Fruit fly (Drosophila melanogaster) whole organism, pupa: ENCODE results near the gene kra.

Experiments used
- CG10348 ChIP-seq: fragments of 200-800 bp; sonication (Bioruptor generic); IDR thresholded peaks from 2 replicates; pipeline ENCODE4 v1.3.6; 2022; ENCODE audit warnings: missing biosample characterization, missing genetic modification characterization
- CG17806 ChIP-seq: fragments of 200-800 bp; sonication (Bioruptor generic); optimal IDR thresholded peaks from 2 replicates; lab custom pipeline; 2018; ENCODE audit warnings: missing biosample characterization, mild to moderate bottlenecking, missing genetic modification characterization, moderate library complexity
- CG8159 ChIP-seq: fragments of 200-800 bp; sonication (Bioruptor generic); optimal IDR thresholded peaks from 3 replicates; lab custom pipeline; 2018; ENCODE audit warnings: missing biosample characterization, mild to moderate bottlenecking, missing genetic modification characterization, moderate library complexity
- Ets98B ChIP-seq: fragments of 200-800 bp; sonication (Bioruptor generic); IDR thresholded peaks from 2 replicates; pipeline ENCODE4 v1.3.6; 2022; ENCODE audit warnings: missing biosample characterization, missing genetic modification characterization

DNA sequence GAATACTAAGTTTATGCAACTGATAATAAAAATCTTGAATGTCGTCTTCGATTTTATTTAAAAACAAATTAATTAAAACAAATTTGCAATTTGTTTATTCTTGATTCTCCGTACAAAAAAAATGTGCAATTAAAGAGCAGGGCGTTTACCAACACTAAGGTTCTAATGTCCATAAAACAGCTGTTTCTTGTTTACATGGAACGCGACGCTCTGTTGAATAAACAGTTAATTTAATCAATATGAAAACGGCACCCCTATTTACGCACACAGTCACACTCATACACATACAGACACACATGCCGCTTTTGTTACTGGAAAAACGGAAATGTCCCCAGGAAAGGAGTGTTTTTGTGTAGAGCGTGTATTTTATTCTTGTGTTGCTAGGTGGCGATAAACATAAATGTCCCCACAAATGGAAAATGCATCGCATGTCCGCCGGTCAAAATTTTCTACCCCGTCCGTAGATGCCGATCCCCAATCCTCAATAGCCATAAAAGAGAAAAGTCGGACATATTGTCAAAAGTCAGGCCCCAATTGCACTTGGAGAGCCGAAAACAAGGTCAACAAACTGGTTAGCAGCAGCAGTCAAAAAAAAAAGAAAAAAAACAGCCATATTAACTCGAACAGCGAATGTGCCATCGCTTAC is 22.2 kb upstream of the kra start:
- no peak for TF ChIP-seq Ets98B (GFP tag; lab: Robert Waterston, UW)
- no peak for TF ChIP-seq CG10348 (GFP tag; lab: Robert Waterston, UW)
- TF ChIP-seq CG17806 (tag; lab: Kevin White, UChicago): no peak
- no peak for TF ChIP-seq CG8159 (tag; lab: Kevin White, UChicago)
